Fruit fly (Drosophila melanogaster) whole organism, embryonic: ENCODE data around the gene nxf2.

ENCODE experiments used
- Atf6 ChIP-seq: fragments of 200-800 bp; sonication (Bioruptor generic); IDR thresholded peaks from 2 replicates; pipeline ENCODE4 v1.3.6; 2022; ENCODE audit warnings: missing biosample characterization, missing genetic modification characterization
- Bteb2 ChIP-seq: fragments of 200-800 bp; sonication (Bioruptor generic); optimal IDR thresholded peaks from 2 replicates; lab custom pipeline; 2016; ENCODE audit warnings: missing biosample characterization, missing genetic modification characterization
- CG10979 ChIP-seq: fragments of 200-800 bp; sonication (Bioruptor generic); optimal IDR thresholded peaks from 2 replicates; lab custom pipeline; 2018; ENCODE audit warnings: missing biosample characterization, mild to moderate bottlenecking, missing genetic modification characterization, moderate library complexity
- CG13424 ChIP-seq: fragments of 200-800 bp; sonication (Bioruptor generic); optimal IDR thresholded peaks from 2 replicates; lab custom pipeline; 2019; ENCODE audit warnings: missing biosample characterization, mild to moderate bottlenecking, missing genetic modification characterization, moderate library complexity
- CG15601 ChIP-seq: fragments of 200-800 bp; sonication (Bioruptor generic); optimal IDR thresholded peaks from 3 replicates; lab custom pipeline; 2019; ENCODE audit warnings: missing biosample characterization, mild to moderate bottlenecking, missing genetic modification characterization, moderate library complexity
- CG1602 ChIP-seq: fragments of 200-800 bp; sonication (Bioruptor generic); optimal IDR thresholded peaks from 3 replicates; lab custom pipeline; 2016; ENCODE audit warnings: missing biosample characterization, missing genetic modification characterization
- CG31365 ChIP-seq: fragments of 200-800 bp; sonication (Bioruptor generic); optimal IDR thresholded peaks from 2 replicates; lab custom pipeline; 2018; ENCODE audit warnings: missing biosample characterization, mild to moderate bottlenecking, missing genetic modification characterization
- CG32532 ChIP-seq: fragments of 200-800 bp; sonication (Bioruptor generic); IDR thresholded peaks from 2 replicates; pipeline ENCODE4 v1.3.6; 2022; ENCODE audit warnings: missing biosample characterization, missing genetic modification characterization
- CG32767 ChIP-seq: fragments of 200-800 bp; sonication (Bioruptor generic); IDR thresholded peaks from 2 replicates; pipeline ENCODE4 v1.3.6; 2022; ENCODE audit warnings: missing biosample characterization, missing genetic modification characterization
- CG32772 ChIP-seq: fragments of 200-800 bp; sonication (Bioruptor generic); IDR thresholded peaks from 2 replicates; pipeline ENCODE4 v1.3.6; 2022; ENCODE audit warnings: missing biosample characterization, missing genetic modification characterization
- CG33213 ChIP-seq: fragments of 200-800 bp; sonication (Bioruptor generic); optimal IDR thresholded peaks from 3 replicates; lab custom pipeline; 2016; ENCODE audit warnings: missing biosample characterization, missing genetic modification characterization
- CG4328 ChIP-seq: fragments of 200-800 bp; sonication (Bioruptor generic); optimal IDR thresholded peaks from 3 replicates; lab custom pipeline; 2017; ENCODE audit warnings: missing biosample characterization, missing genetic modification reagents, missing genetic modification characterization
- CG4404 ChIP-seq: fragments of 200-800 bp; sonication (Bioruptor generic); IDR thresholded peaks from 2 replicates; pipeline ENCODE4 v1.3.6; 2022; ENCODE audit warnings: missing biosample characterization, missing genetic modification characterization
- CG6813 ChIP-seq: fragments of 200-800 bp; sonication (Bioruptor generic); optimal IDR thresholded peaks from 2 replicates; lab custom pipeline; 2017; ENCODE audit warnings: missing biosample characterization, missing genetic modification characterization, mild to moderate bottlenecking, moderate library complexity, missing genetic modification reagents
- CG6854 ChIP-seq: fragments of 200-800 bp; sonication (Bioruptor generic); optimal IDR thresholded peaks from 3 replicates; lab custom pipeline; 2017; ENCODE audit warnings: missing biosample characterization, mild to moderate bottlenecking, missing genetic modification characterization
- CG7839 ChIP-seq: fragments of 200-800 bp; sonication (Bioruptor generic); optimal IDR thresholded peaks from 3 replicates; lab custom pipeline; 2018; ENCODE audit warnings: missing biosample characterization, mild to moderate bottlenecking, missing genetic modification characterization, moderate library complexity
- CG8089 ChIP-seq: fragments of 200-800 bp; sonication (Bioruptor generic); optimal IDR thresholded peaks from 3 replicates; lab custom pipeline; 2016; ENCODE audit warnings: missing biosample characterization, missing genetic modification characterization
- CG8359 ChIP-seq: fragments of 200-800 bp; sonication (Bioruptor generic); optimal IDR thresholded peaks from 2 replicates; lab custom pipeline; 2017; ENCODE audit warnings: missing biosample characterization, mild to moderate bottlenecking, missing genetic modification characterization, borderline replicate concordance
- CG9797 ChIP-seq: fragments of 200-800 bp; sonication (Bioruptor generic); optimal IDR thresholded peaks from 3 replicates; lab custom pipeline; 2018; ENCODE audit warnings: missing biosample characterization, mild to moderate bottlenecking, missing genetic modification characterization
- Deaf1 ChIP-seq: fragments of 200-800 bp; optimal IDR thresholded peaks from 3 replicates; lab custom pipeline; 2019; ENCODE audit warnings: missing biosample characterization, mild to moderate bottlenecking, missing genetic modification characterization, moderate library complexity
- Fer3 ChIP-seq: fragments of 200-800 bp; sonication (Bioruptor generic); optimal IDR thresholded peaks from 2 replicates; lab custom pipeline; 2018; ENCODE audit warnings: missing biosample characterization, mild to moderate bottlenecking, missing genetic modification characterization, moderate library complexity
- HmgZ ChIP-seq: fragments of 200-800 bp; sonication (Bioruptor generic); optimal IDR thresholded peaks from 2 replicates; lab custom pipeline; 2018; ENCODE audit warnings: missing biosample characterization, mild to moderate bottlenecking, missing genetic modification characterization
- Hsf ChIP-seq: fragments of 200-800 bp; sonication (Bioruptor generic); optimal IDR thresholded peaks from 3 replicates; lab custom pipeline; 2016; ENCODE audit warnings: missing biosample characterization, missing genetic modification characterization
- MBD-R2 ChIP-seq: fragments of 200-800 bp; sonication (Bioruptor generic); IDR thresholded peaks from 2 replicates; pipeline ENCODE4 v1.3.6; 2022; ENCODE audit warnings: missing biosample characterization, missing genetic modification characterization
- PHDP ChIP-seq: fragments of 200-800 bp; sonication (Bioruptor generic); optimal IDR thresholded peaks from 3 replicates; lab custom pipeline; 2018; ENCODE audit warnings: missing biosample characterization, mild to moderate bottlenecking, missing genetic modification characterization, moderate library complexity
- TFAM ChIP-seq: fragments of 200-800 bp; sonication (Bioruptor generic); optimal IDR thresholded peaks from 2 replicates; lab custom pipeline; 2017; ENCODE audit warnings: missing biosample characterization, missing genetic modification characterization, inconsistent platforms
- abd-A ChIP-seq: fragments of 200-800 bp; sonication (Bioruptor generic); optimal IDR thresholded peaks from 3 replicates; lab custom pipeline; 2019; ENCODE audit warnings: missing biosample characterization, mild to moderate bottlenecking, missing genetic modification characterization, moderate library complexity
- ara ChIP-seq: fragments of 200-800 bp; sonication (Bioruptor generic); IDR thresholded peaks from 2 replicates; pipeline ENCODE4 v1.3.6; 2022; ENCODE audit warnings: missing biosample characterization, missing genetic modification characterization
- bigmax ChIP-seq: fragments of 200-800 bp; sonication (Bioruptor generic); optimal IDR thresholded peaks from 2 replicates; lab custom pipeline; 2018; ENCODE audit warnings: missing biosample characterization, mild to moderate bottlenecking, missing genetic modification characterization
- crp ChIP-seq, 2 experiments: fragments of 200-800 bp; sonication (Bioruptor generic); optimal IDR thresholded peaks; 2 replicates in 1 of 2; 3 replicates in 1 of 2; lab custom pipeline; 2017; ENCODE audit warnings: missing biosample characterization in 2 of 2, missing genetic modification characterization in 2 of 2, mild to moderate bottlenecking in 1 of 2, moderate library complexity in 1 of 2
- dm ChIP-seq: fragments of 200-800 bp; sonication (Bioruptor generic); optimal IDR thresholded peaks from 3 replicates; lab custom pipeline; 2016; ENCODE audit warnings: missing biosample characterization, missing genetic modification characterization
- dmrt11E ChIP-seq: fragments of 200-800 bp; sonication (Bioruptor generic); optimal IDR thresholded peaks from 3 replicates; lab custom pipeline; 2018; ENCODE audit warnings: missing biosample characterization, mild to moderate bottlenecking, missing genetic modification characterization, moderate library complexity
- dmrt99B ChIP-seq: fragments of 200-800 bp; sonication (Bioruptor generic); optimal IDR thresholded peaks from 2 replicates; lab custom pipeline; 2018; ENCODE audit warnings: missing biosample characterization, mild to moderate bottlenecking, missing genetic modification characterization, moderate library complexity
- dysf ChIP-seq: fragments of 200-800 bp; sonication (Bioruptor generic); IDR thresholded peaks from 3 replicates; pipeline ENCODE4 v1.3.6; 2022; ENCODE audit warnings: missing biosample characterization, missing genetic modification characterization
- eve ChIP-seq, 2 experiments: fragments of >200 bp; optimal IDR thresholded peaks; 2 replicates each; lab custom pipeline; 2017; ENCODE audit warnings: missing biosample characterization in 2 of 2, missing genetic modification characterization in 2 of 2
- ewg ChIP-seq: fragments of 200-800 bp; sonication (Bioruptor generic); optimal IDR thresholded peaks from 3 replicates; lab custom pipeline; 2017; ENCODE audit warnings: mild to moderate bottlenecking, missing biosample characterization, missing genetic modification reagents, missing genetic modification characterization
- gem ChIP-seq: fragments of 200-800 bp; sonication (Bioruptor generic); optimal IDR thresholded peaks from 2 replicates; lab custom pipeline; 2019; ENCODE audit warnings: missing biosample characterization, mild to moderate bottlenecking, missing genetic modification characterization, moderate library complexity
- grau ChIP-seq: fragments of 200-800 bp; optimal IDR thresholded peaks from 3 replicates; lab custom pipeline; 2019; ENCODE audit warnings: missing biosample characterization, mild to moderate bottlenecking, missing genetic modification characterization, moderate library complexity
- lmd ChIP-seq: fragments of 200-800 bp; sonication (Bioruptor generic); IDR thresholded peaks from 2 replicates; pipeline ENCODE4 v1.3.6; 2022; ENCODE audit warnings: missing biosample characterization, missing genetic modification characterization
- prd ChIP-seq, 3 experiments: fragments of >200 bp in 2 of 3; fragments of 200-800 bp in 1 of 3; sonication (Bioruptor generic) in 1 of 3; optimal IDR thresholded peaks in 2 of 3; IDR thresholded peaks in 1 of 3; 2 replicates in 2 of 3; 3 replicates in 1 of 3; pipeline versions ENCODE4 v1.3.6 to Lab custom; 2017 to 2022; ENCODE audit warnings: missing biosample characterization in 1 of 3, missing genetic modification characterization in 1 of 3
- sc ChIP-seq, 3 experiments: fragments of >200 bp in 2 of 3; fragments of 200-800 bp in 1 of 3; sonication (Bioruptor generic) in 1 of 3; optimal IDR thresholded peaks; 2 replicates in 2 of 3; 3 replicates in 1 of 3; lab custom pipeline; 2017; ENCODE audit warnings: mild to moderate bottlenecking in 1 of 3, missing biosample characterization in 1 of 3, missing genetic modification characterization in 1 of 3, missing genetic modification reagents in 1 of 3
- sens ChIP-seq: fragments of 200-800 bp; sonication (Bioruptor generic); peaks from one replicate; lab custom pipeline; 2016; ENCODE audit warnings: missing biosample characterization, missing genetic modification characterization
- sima ChIP-seq: fragments of 200-800 bp; sonication (Bioruptor generic); optimal IDR thresholded peaks from 2 replicates; lab custom pipeline; 2016; ENCODE audit warnings: missing biosample characterization, missing genetic modification characterization
- sna ChIP-seq: fragments of 200-800 bp; sonication (Bioruptor generic); IDR thresholded peaks from 2 replicates; pipeline ENCODE4 v1.3.6; 2022; ENCODE audit warnings: missing biosample characterization, missing genetic modification characterization; ENCODE audit not compliant: partially characterized antibody
- tap ChIP-seq: fragments of 200-800 bp; optimal IDR thresholded peaks from 3 replicates; lab custom pipeline; 2019; ENCODE audit warnings: missing biosample characterization, mild to moderate bottlenecking, missing genetic modification characterization, moderate library complexity
- tin ChIP-seq: fragments of 200-800 bp; sonication (Bioruptor generic); optimal IDR thresholded peaks from 3 replicates; lab custom pipeline; 2016; ENCODE audit warnings: missing biosample characterization, missing genetic modification characterization
- toy ChIP-seq: fragments of 200-800 bp; sonication (Bioruptor generic); IDR thresholded peaks from 2 replicates; pipeline ENCODE4 v1.3.6; 2022; ENCODE audit warnings: missing biosample characterization, missing genetic modification characterization
- trem ChIP-seq: fragments of 200-800 bp; optimal IDR thresholded peaks from 3 replicates; lab custom pipeline; 2019; ENCODE audit warnings: missing biosample characterization, mild to moderate bottlenecking, missing genetic modification characterization, moderate library complexity
- vvl ChIP-seq: fragments of 200-800 bp; sonication (Bioruptor generic); IDR thresholded peaks from 2 replicates; pipeline ENCODE4 v1.3.6; 2022; ENCODE audit warnings: missing biosample characterization, missing genetic modification characterization

The nxf2 gene

dm6 chr3L:16615132-16615709 is 35.1 kb upstream of the nxf2 start, which contains the start of gene Mo25 (continued):
- TF ChIP-seq Hsf: no peak
- TF ChIP-seq CG32767 (GFP tag; lab: Robert Waterston, UW): no peak
- no peak for TF ChIP-seq CG31365
- no peak for TF ChIP-seq TFAM (GFP tag; lab: Kevin White, UChicago)
- TF ChIP-seq toy (GFP tag; lab: Robert Waterston, UW): no peak
- peak; percentile 33 for TF ChIP-seq tap (tag; lab: Kevin White, UChicago)
- no peak for TF ChIP-seq ara (GFP tag; lab: Robert Waterston, UW)
- TF ChIP-seq sna (GFP tag; lab: Robert Waterston, UW): peak; percentile 64
- TF ChIP-seq Bteb2 (GFP tag; lab: Kevin White, UChicago): peak; percentile 39
- TF ChIP-seq PHDP (tag; lab: Kevin White, UChicago): peak; percentile 35
- peak; percentile 2 for TF ChIP-seq sens (GFP tag; lab: Kevin White, UChicago)
- peak; percentile 60 for TF ChIP-seq CG15601 (tag; lab: Kevin White, UChicago)
- no peak for TF ChIP-seq prd (optimal IDR thresholded peaks at IDR 0.05; lab: Kevin White, UChicago)
- peak; percentile 40; the same call in 1 of the 3 replicates for TF ChIP-seq prd (GFP tag; IDR thresholded peaks at IDR 0.05; lab: Robert Waterston, UW)
- peak; percentile 77 for TF ChIP-seq vvl (GFP tag; lab: Robert Waterston, UW)
- peak; percentile 7 for TF ChIP-seq CG4328 (GFP tag; lab: Kevin White, UChicago)
- TF ChIP-seq CG32532 (GFP tag; lab: Robert Waterston, UW): peak; percentile 52
- TF ChIP-seq CG6854 (GFP tag; lab: Kevin White, UChicago): no peak
- no peak for TF ChIP-seq Atf6 (GFP tag; lab: Robert Waterston, UW)
- peak; percentile 9 for TF ChIP-seq CG6813 (GFP tag; lab: Kevin White, UChicago)
- peak; percentile 58 for TF ChIP-seq Fer3 (tag; lab: Kevin White, UChicago)
- TF ChIP-seq tin: peak; percentile 49
- peak; percentile 73 for TF ChIP-seq HmgZ (tag; lab: Kevin White, UChicago)
- TF ChIP-seq CG4404 (GFP tag; lab: Robert Waterston, UW): no peak
- peak; percentile 17 for TF ChIP-seq Deaf1
- TF ChIP-seq CG32772: peak; percentile 70
- TF ChIP-seq dm (GFP tag; lab: Kevin White, UChicago): no peak
- no peak for TF ChIP-seq dmrt99B (tag; lab: Kevin White, UChicago)
- TF ChIP-seq trem (tag; lab: Kevin White, UChicago): peak; percentile 78
- TF ChIP-seq CG9797: peak; percentile 47
- TF ChIP-seq sima (GFP tag; lab: Kevin White, UChicago): no peak
- peak; percentile 45 for TF ChIP-seq gem
- TF ChIP-seq dmrt11E: peak; percentile 14
- no peak for TF ChIP-seq crp (GFP tag; optimal IDR thresholded peaks at IDR 0.05; lab: Kevin White, UChicago)
- TF ChIP-seq eve (GFP tag; optimal IDR thresholded peaks at IDR 0.05; lab: Kevin White, UChicago): no peak
- TF ChIP-seq CG1602 (GFP tag; lab: Kevin White, UChicago): no peak
- peak; percentile 29 for TF ChIP-seq CG13424 (tag; lab: Kevin White, UChicago)
- TF ChIP-seq abd-A (tag; lab: Kevin White, UChicago): no peak
- 0 out of 3 replicates have a peak, but pooled peaks have one; percentile 36 for TF ChIP-seq dysf
- no peak for TF ChIP-seq CG33213 (GFP tag; lab: Kevin White, UChicago)
- no peak for TF ChIP-seq bigmax
- TF ChIP-seq CG10979 (tag; lab: Kevin White, UChicago): peak; percentile 19
- TF ChIP-seq MBD-R2 (GFP tag; lab: Robert Waterston, UW): peak; percentile 86
- no peak; the same call in 1 of the 2 replicates for TF ChIP-seq lmd
- peak; percentile 50 for TF ChIP-seq grau
- TF ChIP-seq CG8089: no peak
- TF ChIP-seq CG7839 (tag; lab: Kevin White, UChicago): peak; percentile 51
- TF ChIP-seq CG8359: no peak
- TF ChIP-seq sc (optimal IDR thresholded peaks at IDR 0.05; lab: Kevin White, UChicago): no peak
- no peak for TF ChIP-seq sc (GFP tag; optimal IDR thresholded peaks at IDR 0.05; lab: Kevin White, UChicago)
- no peak for TF ChIP-seq ewg (GFP tag; lab: Kevin White, UChicago)
